Worm (Caenorhabditis elegans) whole organism, L4/young adult: ENCODE data around the gene F59C12.3.

Source experiments
- W03F9.2 ChIP-seq: fragments of 150-350 bp; optimal IDR thresholded peaks from 2 replicates; lab custom pipeline; 2014; ENCODE audit warnings: missing biosample characterization, missing genetic modification characterization
- dao-5 ChIP-seq: sonication (generic microtip); optimal IDR thresholded peaks from 2 replicates; lab custom pipeline; 2016; ENCODE audit warnings: missing genotype, missing genetic modification characterization, moderate library complexity, missing compliant biosample characterization
- him-1 ChIP-seq: sonication (generic microtip); optimal IDR thresholded peaks from 2 replicates; lab custom pipeline; 2016; ENCODE audit warnings: missing genotype, missing genetic modification reagents, missing genetic modification characterization, missing compliant biosample characterization

DNA sequence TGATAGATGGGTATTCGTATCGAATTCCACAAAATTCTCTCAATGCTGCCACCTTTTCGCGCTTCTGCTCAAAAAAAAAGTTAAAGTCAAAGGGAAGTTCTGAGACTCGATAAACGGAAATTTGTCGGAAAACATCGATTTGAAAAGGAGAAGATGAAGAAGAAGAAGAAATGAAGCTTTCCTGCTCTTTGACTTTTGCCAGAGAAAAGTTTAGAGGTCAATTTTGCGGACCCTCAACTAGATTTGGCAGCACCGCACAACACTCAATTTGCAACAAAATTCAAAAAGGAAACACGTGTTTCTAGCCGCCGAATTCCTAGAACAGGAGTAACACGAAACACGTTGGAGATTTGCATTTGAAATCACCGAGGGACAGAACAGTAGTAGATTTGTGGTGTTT is 21.2 kb downstream of the F59C12.3 start:
- TF ChIP-seq W03F9.2 (tag; lab: Kevin White, UChicago) (no peak), him-1 (no peak), dao-5 (tag; lab: Kevin White, UChicago) (no peak)
